Worm (Caenorhabditis elegans) whole organism, young adult: Measurements from ENCODE around the gene srw-102.

Source experiments
- F37B4.10 ChIP-seq: fragments of 200-800 bp; sonication (Bioruptor generic); IDR thresholded peaks from 2 replicates; pipeline ENCODE4 v1.3.6; 2022; ENCODE audit warnings: missing genetic modification characterization, missing compliant biosample characterization
- F55B11.4 ChIP-seq: sonication (generic microtip); optimal IDR thresholded peaks from 2 replicates; lab custom pipeline; 2016; ENCODE audit warnings: missing compliant biosample characterization, missing genetic modification characterization, borderline replicate concordance; ENCODE audit not compliant: insufficient read depth
- Y56A3A.18 ChIP-seq: fragments of 200-800 bp; sonication (Bioruptor generic); IDR thresholded peaks from 2 replicates; pipeline ENCODE4 v1.3.6; 2022; ENCODE audit warnings: missing genetic modification reagents, missing genetic modification characterization, missing compliant biosample characterization
- Y79H2A.3 ChIP-seq: fragments of 200-800 bp; sonication (Bioruptor generic); conservative IDR thresholded peaks from 2 replicates; pipeline ENCODE4 v1.3.6; 2022; ENCODE audit warnings: missing genetic modification reagents, missing genetic modification characterization, missing compliant biosample characterization
- aptf-3 ChIP-seq: fragments of 200-800 bp; sonication (Bioruptor generic); IDR thresholded peaks from 2 replicates; pipeline ENCODE4 v1.3.6; 2022; ENCODE audit warnings: missing genetic modification characterization, missing compliant biosample characterization
- athp-1 ChIP-seq: sonication (generic microtip); optimal IDR thresholded peaks from 2 replicates; lab custom pipeline; 2017; ENCODE audit warnings: mild to moderate bottlenecking, missing genetic modification characterization, missing compliant biosample characterization
- attf-3 ChIP-seq: fragments of 200-800 bp; sonication (Bioruptor generic); conservative IDR thresholded peaks from 2 replicates; pipeline ENCODE4 v1.3.6; 2022; ENCODE audit warnings: missing genetic modification reagents, missing genetic modification characterization, missing compliant biosample characterization
- cebp-1 ChIP-seq, 2 experiments: fragments of 200-800 bp in 1 of 2; sonication (Bioruptor generic) in 1 of 2; sonication (generic microtip) in 1 of 2; IDR thresholded peaks in 1 of 2; optimal IDR thresholded peaks in 1 of 2; 2 replicates each; pipeline versions ENCODE4 v1.3.6 to Lab custom; 2017 to 2022; ENCODE audit warnings: missing compliant biosample characterization in 2 of 2, missing genetic modification characterization in 2 of 2, mild to moderate bottlenecking in 1 of 2, missing genetic modification reagents in 1 of 2, moderate library complexity in 1 of 2
- cebp-2 ChIP-seq: fragments of 200-800 bp; sonication (Bioruptor generic); IDR thresholded peaks from 2 replicates; pipeline ENCODE4 v1.3.6; 2022; ENCODE audit warnings: missing genetic modification characterization, missing compliant biosample characterization
- ceh-100 ChIP-seq: fragments of 200-800 bp; sonication (Bioruptor generic); IDR thresholded peaks from 2 replicates; pipeline ENCODE4 v1.3.6; 2022; ENCODE audit warnings: missing genetic modification reagents, missing genetic modification characterization, missing compliant biosample characterization
- ceh-58 ChIP-seq: fragments of 200-800 bp; sonication (Bioruptor generic); IDR thresholded peaks from 2 replicates; pipeline ENCODE4 v1.3.6; 2022; ENCODE audit warnings: missing genetic modification characterization, missing compliant biosample characterization
- chd-7 ChIP-seq: sonication (generic microtip); optimal IDR thresholded peaks from 2 replicates; lab custom pipeline; 2016; ENCODE audit warnings: mild to moderate bottlenecking, missing genetic modification characterization, moderate library complexity, missing compliant biosample characterization
- egl-44 ChIP-seq: fragments of 200-800 bp; sonication (Bioruptor generic); IDR thresholded peaks from 2 replicates; pipeline ENCODE4 v1.3.6; 2022; ENCODE audit warnings: missing genetic modification reagents, missing genetic modification characterization, missing compliant biosample characterization
- fkh-3 ChIP-seq: sonication (generic microtip); optimal IDR thresholded peaks from 2 replicates; lab custom pipeline; 2016; ENCODE audit warnings: mild to moderate bottlenecking, missing genetic modification characterization, missing compliant biosample characterization
- hlh-26 ChIP-seq: fragments of 200-800 bp; sonication (Bioruptor generic); conservative IDR thresholded peaks from 2 replicates; pipeline ENCODE4 v1.3.6; 2022; ENCODE audit warnings: missing genetic modification reagents, missing genetic modification characterization, missing compliant biosample characterization
- hrde-1 ChIP-seq: sonication (generic microtip); optimal IDR thresholded peaks from 2 replicates; lab custom pipeline; 2016; ENCODE audit warnings: missing genetic modification characterization, mild to moderate bottlenecking, missing compliant biosample characterization, moderate library complexity, missing genotype, missing genetic modification reagents, borderline replicate concordance
- hsf-1 ChIP-seq: fragments of 200-800 bp; sonication (Bioruptor generic); IDR thresholded peaks from 2 replicates; pipeline ENCODE4 v1.3.6; 2022; ENCODE audit warnings: missing genetic modification reagents, missing genetic modification characterization, missing compliant biosample characterization
- lag-1 ChIP-seq: fragments of 200-800 bp; sonication (Bioruptor generic); IDR thresholded peaks from 2 replicates; pipeline ENCODE4 v1.3.6; 2022; ENCODE audit warnings: missing genetic modification reagents, missing genetic modification characterization, missing compliant biosample characterization
- let-526 ChIP-seq: fragments of 200-800 bp; sonication (Bioruptor generic); IDR thresholded peaks from 2 replicates; pipeline ENCODE4 v1.3.6; 2022; ENCODE audit warnings: missing genetic modification reagents, missing genetic modification characterization, missing compliant biosample characterization
- lsl-1 ChIP-seq: fragments of 200-800 bp; sonication (Bioruptor generic); optimal IDR thresholded peaks from 2 replicates; lab custom pipeline; 2018; ENCODE audit warnings: mild to moderate bottlenecking, missing genetic modification characterization, moderate library complexity, missing compliant biosample characterization
- madf-10 ChIP-seq: sonication (generic microtip); optimal IDR thresholded peaks from 2 replicates; lab custom pipeline; 2016; ENCODE audit warnings: mild to moderate bottlenecking, missing genetic modification characterization, missing compliant biosample characterization
- mcd-1 ChIP-seq: fragments of 200-800 bp; sonication (Bioruptor generic); IDR thresholded peaks from 2 replicates; pipeline ENCODE4 v1.3.6; 2022; ENCODE audit warnings: missing genetic modification reagents, missing genetic modification characterization, missing compliant biosample characterization
- mes-4 ChIP-seq: sonication (generic microtip); optimal IDR thresholded peaks from 2 replicates; lab custom pipeline; 2016; ENCODE audit warnings: missing genotype, missing genetic modification characterization, missing compliant biosample characterization
- nhr-179 ChIP-seq: sonication (generic microtip); optimal IDR thresholded peaks from 2 replicates; lab custom pipeline; 2016; ENCODE audit warnings: mild to moderate bottlenecking, missing genetic modification characterization, missing compliant biosample characterization
- nhr-80 ChIP-seq: sonication (generic microtip); optimal IDR thresholded peaks from 2 replicates; lab custom pipeline; 2016; ENCODE audit warnings: missing genetic modification characterization, missing compliant biosample characterization
- rcor-1 ChIP-seq: fragments of 200-800 bp; sonication (Bioruptor generic); IDR thresholded peaks from 2 replicates; pipeline ENCODE4 v1.3.6; 2022; ENCODE audit warnings: missing genetic modification reagents, missing genetic modification characterization, missing compliant biosample characterization
- sdz-38 ChIP-seq: sonication (generic microtip); optimal IDR thresholded peaks from 2 replicates; lab custom pipeline; 2016; ENCODE audit warnings: missing genotype, missing genetic modification characterization, missing compliant biosample characterization
- snpc-3.4 ChIP-seq: sonication (generic microtip); optimal IDR thresholded peaks from 2 replicates; lab custom pipeline; 2017; ENCODE audit warnings: missing genetic modification characterization, mild to moderate bottlenecking, missing compliant biosample characterization, antibody characterized with exemption, moderate library complexity, missing genotype, missing genetic modification reagents
- tbx-9 ChIP-seq: sonication (generic microtip); optimal IDR thresholded peaks from 2 replicates; lab custom pipeline; 2016; ENCODE audit warnings: borderline replicate concordance, missing genetic modification characterization, inconsistent platforms, missing compliant biosample characterization
- tlf-1 ChIP-seq: fragments of 200-800 bp; sonication (Bioruptor generic); optimal IDR thresholded peaks from 2 replicates; lab custom pipeline; 2018; ENCODE audit warnings: mild to moderate bottlenecking, missing genetic modification characterization, missing compliant biosample characterization
- unc-130 ChIP-seq: sonication (generic microtip); optimal IDR thresholded peaks from 2 replicates; lab custom pipeline; 2016; ENCODE audit warnings: missing genetic modification reagents, missing genetic modification characterization, missing compliant biosample characterization
- ztf-25 ChIP-seq: fragments of 200-800 bp; sonication (Bioruptor generic); IDR thresholded peaks from 2 replicates; pipeline ENCODE4 v1.3.6; 2022; ENCODE audit warnings: missing genetic modification reagents, missing genetic modification characterization, missing compliant biosample characterization

Gene srw-102

ce11 chrV:1752496-1752895 is 32.5 kb downstream of the srw-102 start, which contains the start of gene ZK697.1:
Gene ZK697.1 (plus strand): TSS chrV:1752796.
- TF ChIP-seq attf-3 (no peak), athp-1 (tag; lab: Kevin White, UChicago) (no peak), lag-1 (GFP tag; lab: Robert Waterston, UW) (no peak), tlf-1 (GFP tag; lab: Kevin White, UChicago) (no peak), chd-7 (no peak), cebp-1 (GFP tag; IDR thresholded peaks at IDR 0.05; lab: Robert Waterston, UW) (no peak), cebp-1 (tag; optimal IDR thresholded peaks at IDR 0.05; lab: Kevin White, UChicago) (no peak), mcd-1 (GFP tag; lab: Robert Waterston, UW) (no peak), ceh-58 (no peak), sdz-38 (tag; lab: Kevin White, UChicago) (no peak), F55B11.4 (tag; lab: Kevin White, UChicago) (no peak), mes-4 (tag; lab: Kevin White, UChicago) (no peak), Y79H2A.3 (GFP tag; lab: Robert Waterston, UW) (no peak), cebp-2 (no peak), Y56A3A.18 (GFP tag; lab: Robert Waterston, UW) (no peak), egl-44 (GFP tag; lab: Robert Waterston, UW) (no peak), rcor-1 (GFP tag; lab: Robert Waterston, UW) (no peak), let-526 (GFP tag; lab: Robert Waterston, UW) (no peak)

ce11 chrV:1755589-1755988 is 35.6 kb downstream of the srw-102 start, which contains the start of gene ZK697.14:
Gene ZK697.14 (minus strand): TSS chrV:1755689.
- no peak for TF ChIP-seq nhr-80 (tag; lab: Kevin White, UChicago)
- no peak for TF ChIP-seq hrde-1 (tag; lab: Kevin White, UChicago)
- no peak for TF ChIP-seq ceh-100 (GFP tag; lab: Robert Waterston, UW)
- TF ChIP-seq rcor-1 (GFP tag; lab: Robert Waterston, UW): no peak
- TF ChIP-seq hsf-1: no peak
- TF ChIP-seq unc-130 (GFP tag; lab: Kevin White, UChicago): no peak
- no peak for TF ChIP-seq F37B4.10 (GFP tag; lab: Robert Waterston, UW)
- no peak for TF ChIP-seq tbx-9 (tag; lab: Kevin White, UChicago)
- TF ChIP-seq snpc-3.4: no peak
- no peak for TF ChIP-seq nhr-179 (tag; lab: Kevin White, UChicago)
- no peak for TF ChIP-seq attf-3
- no peak for TF ChIP-seq madf-10 (tag; lab: Kevin White, UChicago)
- TF ChIP-seq fkh-3 (tag; lab: Kevin White, UChicago): no peak
- TF ChIP-seq ztf-25 (GFP tag; lab: Robert Waterston, UW): no peak

- peak; percentile 32 for TF ChIP-seq nhr-80 (tag; lab: Kevin White, UChicago)
- no peak for TF ChIP-seq hlh-26 (GFP tag; lab: Robert Waterston, UW)
- TF ChIP-seq lsl-1 (GFP tag; lab: Kevin White, UChicago): no peak
- no peak for TF ChIP-seq aptf-3 (GFP tag; lab: Robert Waterston, UW)
Observed at ce11 chrV:1756099-1756498, 36.1 kb downstream of the srw-102 start.

ce11 chrV:1756856-1757255 is 36.8 kb downstream of the srw-102 start, which contains the start of gene clec-204:
Gene clec-204 (plus strand): TSS chrV:1757156.
- TF ChIP-seq tbx-9 (tag; lab: Kevin White, UChicago) (no peak), nhr-80 (tag; lab: Kevin White, UChicago) (peak; percentile 0)
